4 worm cellular contexts compared by ENCODE assay signal in the genomic region with DNA sequence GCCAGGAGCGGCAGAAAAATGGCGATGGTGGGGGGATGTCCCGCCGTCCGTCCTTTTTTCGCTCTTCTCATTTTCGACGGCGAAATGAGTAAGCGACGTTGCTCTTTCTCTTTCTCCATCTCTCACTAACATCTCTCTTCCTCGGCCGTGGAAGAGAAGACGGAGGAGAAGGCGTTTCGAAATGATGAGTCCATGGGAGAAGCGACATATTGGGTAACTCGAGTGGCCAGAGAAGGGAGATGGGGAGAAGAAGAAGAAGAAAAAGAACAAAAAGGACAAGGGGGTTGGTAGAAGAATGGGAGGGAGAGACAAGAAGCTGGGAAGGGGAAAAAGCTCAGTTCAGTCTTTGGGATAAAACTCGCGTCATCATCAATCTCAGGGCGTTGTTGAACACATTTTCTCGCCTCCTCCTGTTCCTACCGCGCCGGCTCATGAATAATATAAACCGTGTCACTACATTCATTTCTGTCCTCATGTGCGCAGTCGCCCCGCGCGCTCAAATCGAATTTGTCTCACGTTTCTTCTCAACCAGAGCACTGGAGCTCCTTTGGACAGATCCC.
TF ChIP-seq lines count a peak whose summit lies in the region.

No protein-coding gene starts in this region.

TF ChIP-seq in whole organism, L2 larva, 48 proteins besides CTCF, POLR2A, EP300 and RAD21 (continues in another document):
- TF ChIP-seq zag-1 (tag; optimal IDR thresholded peaks at IDR 0.05; lab: Kevin White, UChicago) (peak; percentile 84), aly-2 (tag; optimal IDR thresholded peaks at IDR 0.05; lab: Kevin White, UChicago) (no peak), fos-1 (tag; optimal IDR thresholded peaks at IDR 0.05; lab: Kevin White, UChicago) (peak; percentile 15), mab-5 (tag; optimal IDR thresholded peaks at IDR 0.05; lab: Kevin White, UChicago) (no peak), lin-13 (GFP tag; optimal IDR thresholded peaks at IDR 0.05; lab: Kevin White, UChicago) (peak; percentile 19), sma-3 (GFP tag; optimal IDR thresholded peaks at IDR 0.05; lab: Kevin White, UChicago) (no peak), sma-9 (GFP tag; optimal IDR thresholded peaks at IDR 0.05; lab: Kevin White, UChicago) (no peak), sma-9 (tag; optimal IDR thresholded peaks at IDR 0.05; lab: Kevin White, UChicago) (no peak), Y55F3AM.14 (GFP tag; optimal IDR thresholded peaks at IDR 0.05; lab: Kevin White, UChicago) (peak; percentile 32), lin-11 (tag; optimal IDR thresholded peaks at IDR 0.05; lab: Kevin White, UChicago) (peak; percentile 33), nhr-129 (tag; optimal IDR thresholded peaks at IDR 0.05; lab: Kevin White, UChicago) (peak; percentile 80), elt-3 (tag; optimal IDR thresholded peaks at IDR 0.05; lab: Kevin White, UChicago) (no peak), R02D3.7 (tag; optimal IDR thresholded peaks at IDR 0.05; lab: Kevin White, UChicago) (no peak), mdl-1 (tag; optimal IDR thresholded peaks at IDR 0.05; lab: Kevin White, UChicago) (peak in 1 of 2 experiments; percentile 5), nhr-237 (tag; optimal IDR thresholded peaks at IDR 0.05; lab: Kevin White, UChicago) (no peak), lsy-2 (tag; optimal IDR thresholded peaks at IDR 0.05; lab: Kevin White, UChicago) (peak in 1 of 2 experiments; percentile 60), nhr-21 (tag; optimal IDR thresholded peaks at IDR 0.05; lab: Kevin White, UChicago) (no peak), crh-2 (tag; optimal IDR thresholded peaks at IDR 0.05; lab: Kevin White, UChicago) (no peak), ztf-11 (tag; optimal IDR thresholded peaks at IDR 0.05; lab: Kevin White, UChicago) (no peak), egl-27 (tag; optimal IDR thresholded peaks at IDR 0.05; lab: Kevin White, UChicago) (no peak), gmeb-1 (tag; optimal IDR thresholded peaks at IDR 0.05; lab: Kevin White, UChicago) (no peak), ceh-16 (tag; optimal IDR thresholded peaks at IDR 0.05; lab: Kevin White, UChicago) (no peak)

TF ChIP-seq in whole organism, L4 larva, 104 proteins besides CTCF, POLR2A, EP300 and RAD21 (continues in another document):
- no peak for TF ChIP-seq F26F4.8 (GFP tag; conservative IDR thresholded peaks at IDR 0.05; lab: Robert Waterston, UW)
- TF ChIP-seq ztf-11 (tag; optimal IDR thresholded peaks at IDR 0.05; lab: Kevin White, UChicago): no peak
- TF ChIP-seq hmg-1.1 (GFP tag; IDR thresholded peaks at IDR 0.05; lab: Robert Waterston, UW): 0 out of 2 replicates have a peak, but pooled peaks have one; percentile 48
- no peak for TF ChIP-seq ceh-82 (tag; optimal IDR thresholded peaks at IDR 0.05; lab: Kevin White, UChicago)
- TF ChIP-seq mdt-29 (GFP tag; IDR thresholded peaks at IDR 0.05; lab: Robert Waterston, UW): no peak
- no peak for TF ChIP-seq unc-39 (tag; optimal IDR thresholded peaks at IDR 0.05; lab: Kevin White, UChicago)
- no peak for TF ChIP-seq Y5F2A.4 (GFP tag; optimal IDR thresholded peaks at IDR 0.05; lab: Kevin White, UChicago)
- TF ChIP-seq aly-2 (tag; optimal IDR thresholded peaks at IDR 0.05; lab: Kevin White, UChicago): no peak
- TF ChIP-seq cey-2 (tag; optimal IDR thresholded peaks at IDR 0.05; lab: Kevin White, UChicago; ENCODE audit: borderline replicate concordance, insufficient read depth): no peak
- TF ChIP-seq lsy-2 (tag; optimal IDR thresholded peaks at IDR 0.05; lab: Kevin White, UChicago): peak; percentile 53 to 61
- no peak for TF ChIP-seq nhr-102 (tag; optimal IDR thresholded peaks at IDR 0.05; lab: Kevin White, UChicago)
- TF ChIP-seq arid-1 (GFP tag; conservative IDR thresholded peaks at IDR 0.05; lab: Robert Waterston, UW): no peak
- TF ChIP-seq mep-1 (tag; optimal IDR thresholded peaks at IDR 0.05; lab: Kevin White, UChicago): peak; percentile 64
- no peak for TF ChIP-seq dmd-9 (GFP tag; IDR thresholded peaks at IDR 0.05; lab: Robert Waterston, UW)
- TF ChIP-seq set-16 (GFP tag; IDR thresholded peaks at IDR 0.05; lab: Robert Waterston, UW): peak; percentile 59
- no peak for TF ChIP-seq tra-1 (GFP tag; IDR thresholded peaks at IDR 0.05; lab: Robert Waterston, UW)
- TF ChIP-seq hlh-30 (tag; optimal IDR thresholded peaks at IDR 0.05; lab: Kevin White, UChicago; ENCODE audit: insufficient read depth): no peak
- no peak for TF ChIP-seq nhr-111 (GFP tag; optimal IDR thresholded peaks at IDR 0.05; lab: Kevin White, UChicago)
- TF ChIP-seq madf-5 (GFP tag; IDR thresholded peaks at IDR 0.05; lab: Robert Waterston, UW): no peak
- TF ChIP-seq hlh-11 (tag; optimal IDR thresholded peaks at IDR 0.05; lab: Kevin White, UChicago): peak; percentile 8
- no peak for TF ChIP-seq ceh-62 (tag; optimal IDR thresholded peaks at IDR 0.05; lab: Kevin White, UChicago)
- no peak for TF ChIP-seq madf-9 (GFP tag; conservative IDR thresholded peaks at IDR 0.05; lab: Robert Waterston, UW)

TF ChIP-seq in whole organism, late embryonic, 69 proteins besides CTCF, POLR2A, EP300 and RAD21 (continues in another document):
- no peak for TF ChIP-seq ceh-31 (tag; optimal IDR thresholded peaks at IDR 0.05; lab: Kevin White, UChicago)
- no peak for TF ChIP-seq ceh-24 (tag; optimal IDR thresholded peaks at IDR 0.05; lab: Kevin White, UChicago)
- no peak for TF ChIP-seq nhr-232 (tag; optimal IDR thresholded peaks at IDR 0.05; lab: Kevin White, UChicago)
- TF ChIP-seq ceh-14 (tag; optimal IDR thresholded peaks at IDR 0.05; lab: Kevin White, UChicago): peak; percentile 35
- TF ChIP-seq pha-4 (tag; optimal IDR thresholded peaks at IDR 0.05; lab: Kevin White, UChicago): no peak
- peak; percentile 60 for TF ChIP-seq ceh-19 (GFP tag; optimal IDR thresholded peaks at IDR 0.05; lab: Kevin White, UChicago)
- TF ChIP-seq pha-2 (tag; optimal IDR thresholded peaks at IDR 0.05; lab: Kevin White, UChicago): no peak
- no peak for TF ChIP-seq hlh-6 (tag; optimal IDR thresholded peaks at IDR 0.05; lab: Kevin White, UChicago)
- no peak for TF ChIP-seq unc-3 (GFP tag; conservative IDR thresholded peaks at IDR 0.05; lab: Robert Waterston, UW)
- no peak for TF ChIP-seq unc-3 (tag; optimal IDR thresholded peaks at IDR 0.05; lab: Kevin White, UChicago)
- TF ChIP-seq tbx-7 (tag; optimal IDR thresholded peaks at IDR 0.05; lab: Kevin White, UChicago): no peak
- no peak for TF ChIP-seq madf-2 (tag; optimal IDR thresholded peaks at IDR 0.05; lab: Kevin White, UChicago)
- TF ChIP-seq ceh-34 (tag; optimal IDR thresholded peaks at IDR 0.05; lab: Kevin White, UChicago): peak; percentile 79
- TF ChIP-seq unc-86 (tag; optimal IDR thresholded peaks at IDR 0.05; lab: Kevin White, UChicago): no peak
- peak; percentile 37 for TF ChIP-seq C08G9.2 (tag; optimal IDR thresholded peaks at IDR 0.05; lab: Kevin White, UChicago)
- no peak for TF ChIP-seq fkh-10 (GFP tag; optimal IDR thresholded peaks at IDR 0.05; lab: Kevin White, UChicago)
- no peak for TF ChIP-seq K09A11.1 (tag; optimal IDR thresholded peaks at IDR 0.05; lab: Kevin White, UChicago; ENCODE audit: insufficient read depth)
- TF ChIP-seq che-1 (tag; optimal IDR thresholded peaks at IDR 0.05; lab: Kevin White, UChicago): no peak
- no peak for TF ChIP-seq hlh-8 (tag; optimal IDR thresholded peaks at IDR 0.05; lab: Kevin White, UChicago)
- no peak for TF ChIP-seq pax-1 (tag; optimal IDR thresholded peaks at IDR 0.05; lab: Kevin White, UChicago)
- TF ChIP-seq npax-4 (tag; optimal IDR thresholded peaks at IDR 0.05; lab: Kevin White, UChicago): no peak
- TF ChIP-seq pat-9 (tag; optimal IDR thresholded peaks at IDR 0.05; lab: Kevin White, UChicago): no peak
- no peak for TF ChIP-seq sox-2 (GFP tag; IDR thresholded peaks at IDR 0.05; lab: Robert Waterston, UW)
- TF ChIP-seq sox-4 (tag; optimal IDR thresholded peaks at IDR 0.05; lab: Kevin White, UChicago): no peak
- TF ChIP-seq pqm-1 (tag; optimal IDR thresholded peaks at IDR 0.05; lab: Kevin White, UChicago): no peak

TF ChIP-seq in whole organism, mixed stage, embryonic, 35 proteins besides CTCF, POLR2A, EP300 and RAD21:
- TF ChIP-seq mep-1 (tag; optimal IDR thresholded peaks at IDR 0.05; lab: Kevin White, UChicago) (peak; percentile 22), ceh-39 (tag; optimal IDR thresholded peaks at IDR 0.05; lab: Kevin White, UChicago) (no peak), zip-8 (tag; optimal IDR thresholded peaks at IDR 0.05; lab: Kevin White, UChicago) (no peak), ces-1 (GFP tag; optimal IDR thresholded peaks at IDR 0.05; lab: Kevin White, UChicago) (peak; percentile 76), elt-3 (tag; optimal IDR thresholded peaks at IDR 0.05; lab: Kevin White, UChicago) (no peak), mls-2 (tag; optimal IDR thresholded peaks at IDR 0.05; lab: Kevin White, UChicago) (peak; percentile 54), sem-2 (GFP tag; optimal IDR thresholded peaks at IDR 0.05; lab: Kevin White, UChicago) (no peak), unc-62 (GFP tag; optimal IDR thresholded peaks at IDR 0.05; lab: Kevin White, UChicago) (peak; percentile 15)
